Worm (Caenorhabditis elegans): ENCODE results near the gene sgt-1.
"Not testable (repeated sequence)": the region's sequence is repeated elsewhere in the genome, so short reads cannot be mapped to it uniquely, and the experiment has no call there.

Gene sgt-1

ce11 chrII:4898529-4898928 lies 5.1 kb downstream of the sgt-1 start, which contains the start of gene msp-32:
Gene msp-32, plus strand, starts transcription at chrII:4898829.
- not testable (repeated sequence) for TF ChIP-seq W03F9.2, dao-5, him-1 (tag; optimal IDR thresholded peaks at IDR 0.05)

ce11 chrII:4892594-4892993 lies 11.0 kb downstream of the sgt-1 start, which contains the start of gene msp-33:
Gene msp-33, minus strand, starts transcription at chrII:4892694.
- TF ChIP-seq W03F9.2 (tag; optimal IDR thresholded peaks at IDR 0.05) (no peak), dao-5 (tag; optimal IDR thresholded peaks at IDR 0.05) (no peak), him-1 (tag; optimal IDR thresholded peaks at IDR 0.05) (no peak)

- TF ChIP-seq dao-5 (tag; optimal IDR thresholded peaks at IDR 0.05) (no peak), W03F9.2 (tag; optimal IDR thresholded peaks at IDR 0.05) (no peak), him-1 (tag; optimal IDR thresholded peaks at IDR 0.05) (no peak)
Observed at ce11 chrII:4891012-4891775, 12.4 kb downstream of the sgt-1 start, which contains the start of gene gst-9. Gene gst-9, plus strand, starts transcription at chrII:4891585.

- no peak for TF ChIP-seq him-1 (tag; optimal IDR thresholded peaks at IDR 0.05)
Observed at ce11 chrII:4888527-4889487, 14.8 kb downstream of the sgt-1 start, which contains the start of gene pgm-1. Gene pgm-1, plus strand, starts transcription at chrII:4889437.

- TF ChIP-seq W03F9.2 (tag; optimal IDR thresholded peaks at IDR 0.05), result no peak
- TF ChIP-seq him-1 (tag; optimal IDR thresholded peaks at IDR 0.05), result no peak
- TF ChIP-seq dao-5 (tag; optimal IDR thresholded peaks at IDR 0.05), result no peak
Observed at ce11 chrII:4885976-4886375, 17.6 kb downstream of the sgt-1 start, which contains the start of gene R05F9.7. Gene R05F9.7, plus strand, starts transcription at chrII:4886276.

- TF ChIP-seq W03F9.2 (tag; optimal IDR thresholded peaks at IDR 0.05) (no peak), dao-5 (tag; optimal IDR thresholded peaks at IDR 0.05) (no peak), him-1 (tag; optimal IDR thresholded peaks at IDR 0.05) (no peak)
Observed at ce11 chrII:4884403-4884802, 19.2 kb downstream of the sgt-1 start.

- no peak for TF ChIP-seq W03F9.2 (tag; optimal IDR thresholded peaks at IDR 0.05)
- no peak for TF ChIP-seq him-1 (tag; optimal IDR thresholded peaks at IDR 0.05)
Observed at ce11 chrII:4883412-4883811, 20.2 kb downstream of the sgt-1 start, which contains the start of gene gst-8. Gene gst-8, plus strand, starts transcription at chrII:4883712.

ce11 chrII:4882498-4882897 lies 21.1 kb downstream of the sgt-1 start:
- TF ChIP-seq him-1 (tag; optimal IDR thresholded peaks at IDR 0.05), result no peak

- TF ChIP-seq W03F9.2 (tag; optimal IDR thresholded peaks at IDR 0.05) (no peak), him-1 (tag; optimal IDR thresholded peaks at IDR 0.05) (no peak), dao-5 (tag; optimal IDR thresholded peaks at IDR 0.05) (no peak)
Observed at ce11 chrII:4881727-4882126, 21.9 kb downstream of the sgt-1 start, which contains the start of gene gst-7. Gene gst-7, plus strand, starts transcription at chrII:4882062.

- TF ChIP-seq W03F9.2 (tag; optimal IDR thresholded peaks at IDR 0.05) (no peak), him-1 (tag; optimal IDR thresholded peaks at IDR 0.05) (no peak), dao-5 (tag; optimal IDR thresholded peaks at IDR 0.05) (no peak)
Observed at ce11 chrII:4879629-4880028, 24.0 kb downstream of the sgt-1 start, which contains the start of gene gst-6. Gene gst-6, plus strand, starts transcription at chrII:4879891.

- TF ChIP-seq him-1 (tag; optimal IDR thresholded peaks at IDR 0.05) (no peak), W03F9.2 (tag; optimal IDR thresholded peaks at IDR 0.05) (no peak), dao-5 (tag; optimal IDR thresholded peaks at IDR 0.05) (no peak)
Observed at ce11 chrII:4876091-4876490, 27.5 kb downstream of the sgt-1 start, which contains the start of gene F11G11.13. Gene F11G11.13, minus strand, starts transcription at chrII:4876179.

- no peak for TF ChIP-seq him-1 (tag; optimal IDR thresholded peaks at IDR 0.05)
- no peak for TF ChIP-seq W03F9.2 (tag; optimal IDR thresholded peaks at IDR 0.05)
- TF ChIP-seq dao-5 (tag; optimal IDR thresholded peaks at IDR 0.05), result no peak
Observed at ce11 chrII:4874335-4874861, 29.2 kb downstream of the sgt-1 start, which contains the start of gene F11G11.15. Gene F11G11.15, plus strand, starts transcription at chrII:4874845.

- TF ChIP-seq dao-5 (tag; optimal IDR thresholded peaks at IDR 0.05) (no peak), W03F9.2 (tag; optimal IDR thresholded peaks at IDR 0.05) (no peak), him-1 (tag; optimal IDR thresholded peaks at IDR 0.05) (no peak)
Observed at ce11 chrII:4873029-4873428, 30.6 kb downstream of the sgt-1 start, which contains the start of gene col-73. Gene col-73, minus strand, starts transcription at chrII:4873129.
